Worm (Caenorhabditis elegans) whole organism, L4/young adult: Measurements from ENCODE around the gene pqn-71.

ENCODE experiments used
- W03F9.2 ChIP-seq: fragments of 150-350 bp; optimal IDR thresholded peaks from 2 replicates; lab custom pipeline; 2014; ENCODE audit warnings: missing biosample characterization, missing genetic modification characterization
- dao-5 ChIP-seq: sonication (generic microtip); optimal IDR thresholded peaks from 2 replicates; lab custom pipeline; 2016; ENCODE audit warnings: missing genotype, missing genetic modification characterization, moderate library complexity, missing compliant biosample characterization
- him-1 ChIP-seq: sonication (generic microtip); optimal IDR thresholded peaks from 2 replicates; lab custom pipeline; 2016; ENCODE audit warnings: missing genotype, missing genetic modification reagents, missing genetic modification characterization, missing compliant biosample characterization

- TF ChIP-seq W03F9.2 (no peak), dao-5 (peak; percentile 5), him-1 (tag; lab: Kevin White, UChicago) (no peak)
These were observed 39.6 kb downstream of the pqn-71 start for ce11 chrV:15505068-15505467.
